Worm (Caenorhabditis elegans): ENCODE results near the gene rga-8.

The rga-8 gene

DNA sequence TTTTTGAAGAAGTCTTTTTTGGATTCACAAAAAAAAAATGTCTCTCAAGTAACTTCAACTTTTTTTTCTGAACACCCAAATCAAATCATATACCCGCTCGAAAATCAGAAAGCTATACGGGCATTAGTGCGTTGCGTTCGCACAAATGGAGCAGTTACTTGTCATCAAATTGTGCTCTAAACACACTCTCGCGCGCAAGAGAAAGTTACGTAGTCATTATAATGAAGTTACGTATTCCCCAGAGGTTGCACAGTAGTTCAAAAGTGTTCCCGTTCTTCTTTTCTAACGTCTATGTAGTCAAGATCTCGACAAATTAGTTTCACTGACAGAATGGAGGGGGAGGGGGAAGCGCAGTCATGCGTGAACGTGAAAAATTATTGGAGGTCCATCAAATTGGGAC, 42.0 kb upstream of the rga-8 start:
- no peak for TF ChIP-seq gei-17 (GFP tag; optimal IDR thresholded peaks at IDR 0.05)
- TF ChIP-seq repo-1 (tag; optimal IDR thresholded peaks at IDR 0.05) = no peak
- TF ChIP-seq efl-1 (GFP tag; optimal IDR thresholded peaks at IDR 0.05) = no peak
- no peak for TF ChIP-seq attf-3 (GFP tag; conservative IDR thresholded peaks at IDR 0.05)
- no peak for TF ChIP-seq rpc-1 (optimal IDR thresholded peaks at IDR 0.05)
- no peak for TF ChIP-seq rpc-1 (tag; optimal IDR thresholded peaks at IDR 0.05)
- TF ChIP-seq bed-2 (GFP tag; IDR thresholded peaks at IDR 0.05) = no peak
- no peak for TF ChIP-seq unc-130 (GFP tag; optimal IDR thresholded peaks at IDR 0.05)
- no peak for TF ChIP-seq xnd-1 (tag; optimal IDR thresholded peaks at IDR 0.05)
- no peak for TF ChIP-seq hlh-12 (tag; optimal IDR thresholded peaks at IDR 0.05)

DNA sequence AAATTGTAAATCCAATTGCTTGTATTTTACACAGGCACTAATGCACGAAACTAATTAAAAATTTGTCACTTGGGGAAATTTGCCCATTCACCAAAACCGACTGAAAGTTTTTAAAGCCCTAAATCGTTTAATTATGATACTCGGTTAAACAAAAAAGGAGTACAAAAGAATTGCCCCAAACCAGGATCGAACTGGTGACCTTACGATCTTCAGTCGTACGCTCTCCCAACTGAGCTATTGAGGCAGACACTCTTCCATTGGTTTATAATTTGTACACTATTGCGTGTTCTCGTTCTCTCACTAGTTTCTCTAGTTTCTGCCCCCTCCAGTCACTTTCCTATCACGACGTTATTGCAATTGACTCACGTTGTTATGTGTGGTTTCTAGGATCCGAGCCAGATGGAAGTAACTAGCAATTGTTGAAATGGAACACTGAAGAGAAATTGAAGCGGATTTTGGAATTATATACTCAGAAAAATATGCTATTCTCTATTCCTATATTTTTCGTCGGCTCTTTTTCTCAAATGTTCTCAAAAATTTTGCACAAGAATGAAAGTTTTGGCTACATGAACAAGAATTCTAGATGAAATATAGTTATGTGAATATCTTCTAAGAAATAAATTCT, 39.8 kb upstream of the rga-8 start:
- no peak for TF ChIP-seq cebp-2 (GFP tag; IDR thresholded peaks at IDR 0.05)
- peak; percentile 24 for TF ChIP-seq nhr-179 (tag; optimal IDR thresholded peaks at IDR 0.05)
- no peak for TF ChIP-seq lsl-1 (GFP tag; optimal IDR thresholded peaks at IDR 0.05)
- 0 out of 2 replicates have a peak, but pooled peaks have one; percentile 26 for TF ChIP-seq F33H1.4 (GFP tag; IDR thresholded peaks at IDR 0.05)
- no peak for TF ChIP-seq attf-6 (GFP tag; IDR thresholded peaks at IDR 0.05)
- peak; percentile 89; the same call in 1 of the 2 replicates for TF ChIP-seq ztf-25 (GFP tag; IDR thresholded peaks at IDR 0.05)
- no peak for TF ChIP-seq egl-18 (GFP tag; IDR thresholded peaks at IDR 0.05)
- no peak for TF ChIP-seq ama-1 (optimal IDR thresholded peaks at IDR 0.05)
- peak; percentile 77 to 84 for TF ChIP-seq ama-1 (GFP tag; optimal IDR thresholded peaks at IDR 0.05)
- TF ChIP-seq snpc-4 (GFP tag; optimal IDR thresholded peaks at IDR 0.05) = peak; percentile 80
- peak in 3 of 4 experiments; percentile 11 to 85 (median 77) for TF ChIP-seq snpc-4 (tag; optimal IDR thresholded peaks at IDR 0.05)
- TF ChIP-seq lag-1 (GFP tag; IDR thresholded peaks at IDR 0.05) = 0 out of 2 replicates have a peak, but pooled peaks have one; percentile 36
- 0 out of 2 replicates have a peak, but pooled peaks have one; percentile 49 for TF ChIP-seq pbrm-1 (GFP tag; IDR thresholded peaks at IDR 0.05)
- peak; percentile 56 for TF ChIP-seq madf-10 (tag; optimal IDR thresholded peaks at IDR 0.05)
- no peak for TF ChIP-seq B0019.2 (GFP tag; conservative IDR thresholded peaks at IDR 0.05)
- peak; percentile 50 for TF ChIP-seq rcor-1 (GFP tag; IDR thresholded peaks at IDR 0.05)
- no peak for TF ChIP-seq F37B4.10 (GFP tag; IDR thresholded peaks at IDR 0.05)
- peak; percentile 76 for TF ChIP-seq F23B12.7 (tag; optimal IDR thresholded peaks at IDR 0.05; ENCODE audit: insufficient read depth)
- peak; percentile 85 for TF ChIP-seq him-1 (tag; optimal IDR thresholded peaks at IDR 0.05)
- TF ChIP-seq K12H6.12 (tag; optimal IDR thresholded peaks at IDR 0.05) = peak; percentile 14
- 0 out of 2 replicates have a peak, but pooled peaks have one; percentile 36 for TF ChIP-seq nhr-120 (GFP tag; IDR thresholded peaks at IDR 0.05)
- TF ChIP-seq ztf-28 (GFP tag; IDR thresholded peaks at IDR 0.05) = no peak
- peak; percentile 85 for TF ChIP-seq lin-26 (GFP tag; IDR thresholded peaks at IDR 0.05)
- peak; percentile 79 for TF ChIP-seq ceh-40 (GFP tag; IDR thresholded peaks at IDR 0.05)
- peak; percentile 62 for TF ChIP-seq mxl-1 (tag; optimal IDR thresholded peaks at IDR 0.05)
- no peak for TF ChIP-seq K11D2.4 (GFP tag; IDR thresholded peaks at IDR 0.05)
- TF ChIP-seq mel-28 (tag; optimal IDR thresholded peaks at IDR 0.05; ENCODE audit: borderline replicate concordance) = no peak
- TF ChIP-seq tbp1 (GFP tag; optimal IDR thresholded peaks at IDR 0.05) = peak; percentile 98
- TF ChIP-seq egl-44 (GFP tag; IDR thresholded peaks at IDR 0.05) = peak; percentile 64; the same call in 1 of the 2 replicates
- TF ChIP-seq ZK185.1 (tag; optimal IDR thresholded peaks at IDR 0.05; ENCODE audit: poor library complexity, severe bottlenecking) = peak; percentile 84
- TF ChIP-seq mes-4 (tag; optimal IDR thresholded peaks at IDR 0.05) = peak; percentile 72
- no peak for TF ChIP-seq fkh-3 (tag; optimal IDR thresholded peaks at IDR 0.05)
- peak; percentile 93 for TF ChIP-seq B0261.1 (tag; optimal IDR thresholded peaks at IDR 0.05)
- TF ChIP-seq atf-7 (tag; optimal IDR thresholded peaks at IDR 0.05) = peak; percentile 56
- peak; percentile 71 for TF ChIP-seq snpc-1.3 (tag; optimal IDR thresholded peaks at IDR 0.05; ENCODE audit: insufficient read depth)
- peak; percentile 50; the same call in 1 of the 2 replicates for TF ChIP-seq aptf-2 (GFP tag; conservative IDR thresholded peaks at IDR 0.05)
- no peak for TF ChIP-seq hlh-26 (GFP tag; conservative IDR thresholded peaks at IDR 0.05)
- peak; percentile 34 for TF ChIP-seq F10E7.11 (tag; optimal IDR thresholded peaks at IDR 0.05)
